Fruit fly (Drosophila melanogaster) whole organism, embryonic: ENCODE measurements around the gene Eig71Eg.
A peak's percentile ranks its signal among the peaks of the same experiment; 100 is the strongest.

Experiments
- Asciz ChIP-seq: fragments of 200-800 bp; sonication (Bioruptor generic); optimal IDR thresholded peaks from 2 replicates; lab custom pipeline; 2017; ENCODE audit warnings: missing biosample characterization, mild to moderate bottlenecking, missing genetic modification characterization, missing genetic modification reagents
- Blimp-1 ChIP-seq: fragments of 200-800 bp; sonication (Bioruptor generic); optimal IDR thresholded peaks from 3 replicates; lab custom pipeline; 2018; ENCODE audit warnings: missing biosample characterization, missing genetic modification characterization, mild to moderate bottlenecking, moderate library complexity, missing genetic modification reagents
- CG10209 ChIP-seq: fragments of 200-800 bp; sonication (Bioruptor generic); optimal IDR thresholded peaks from 3 replicates; lab custom pipeline; 2017; ENCODE audit warnings: missing biosample characterization, mild to moderate bottlenecking, missing genetic modification characterization, missing genetic modification reagents
- CG10654 ChIP-seq: fragments of 200-800 bp; sonication (Bioruptor generic); optimal IDR thresholded peaks from 2 replicates; lab custom pipeline; 2016; ENCODE audit warnings: missing biosample characterization, missing genetic modification characterization
- CG11085 ChIP-seq: fragments of 200-800 bp; sonication (Bioruptor generic); IDR thresholded peaks from 2 replicates; pipeline ENCODE4 v1.3.6; 2022; ENCODE audit warnings: missing biosample characterization, missing genetic modification characterization
- CG11247 ChIP-seq: fragments of 200-800 bp; sonication (Bioruptor generic); IDR thresholded peaks from 2 replicates; pipeline ENCODE4 v1.3.6; 2022; ENCODE audit warnings: missing biosample characterization, missing genetic modification characterization
- CG12299 ChIP-seq: fragments of 200-800 bp; sonication (Bioruptor generic); optimal IDR thresholded peaks from 2 replicates; lab custom pipeline; 2018; ENCODE audit warnings: missing biosample characterization, mild to moderate bottlenecking, missing genetic modification characterization
- CG13287 ChIP-seq: fragments of 200-800 bp; sonication (Bioruptor generic); IDR thresholded peaks from 2 replicates; pipeline ENCODE4 v1.3.6; 2022; ENCODE audit warnings: missing biosample characterization, missing genetic modification characterization; ENCODE audit not compliant: partially characterized antibody
- CG15479 ChIP-seq: fragments of 200-800 bp; sonication (Bioruptor generic); optimal IDR thresholded peaks from 3 replicates; lab custom pipeline; 2019; ENCODE audit warnings: missing biosample characterization, mild to moderate bottlenecking, missing genetic modification characterization, moderate library complexity
- CG2199 ChIP-seq: fragments of 200-800 bp; sonication (Bioruptor generic); IDR thresholded peaks from 3 replicates; pipeline ENCODE4 v1.3.6; 2022; ENCODE audit warnings: missing biosample characterization, missing genetic modification characterization
- CG2889 ChIP-seq: fragments of 200-800 bp; sonication (Bioruptor generic); IDR thresholded peaks from 3 replicates; pipeline ENCODE4 v1.3.6; 2022; ENCODE audit warnings: missing biosample characterization, missing genetic modification characterization
- CG32532 ChIP-seq: fragments of 200-800 bp; sonication (Bioruptor generic); IDR thresholded peaks from 2 replicates; pipeline ENCODE4 v1.3.6; 2022; ENCODE audit warnings: missing biosample characterization, missing genetic modification characterization
- CG3726 ChIP-seq: fragments of 200-800 bp; sonication (Bioruptor generic); IDR thresholded peaks from 3 replicates; pipeline ENCODE4, ENCODE4 v1.3.6; 2022; ENCODE audit warnings: missing biosample characterization, missing genetic modification characterization
- CG5180 ChIP-seq: fragments of 200-800 bp; sonication (Bioruptor generic); optimal IDR thresholded peaks from 3 replicates; lab custom pipeline; 2017; ENCODE audit warnings: missing biosample characterization, missing genetic modification characterization, mild to moderate bottlenecking, moderate library complexity, missing genetic modification reagents
- CG6854 ChIP-seq: fragments of 200-800 bp; sonication (Bioruptor generic); optimal IDR thresholded peaks from 3 replicates; lab custom pipeline; 2017; ENCODE audit warnings: missing biosample characterization, mild to moderate bottlenecking, missing genetic modification characterization
- CG7271 ChIP-seq: fragments of 200-800 bp; sonication (Bioruptor generic); optimal IDR thresholded peaks from 2 replicates; lab custom pipeline; 2018; ENCODE audit warnings: missing biosample characterization, mild to moderate bottlenecking, missing genetic modification characterization, moderate library complexity
- CG7357 ChIP-seq: fragments of 200-800 bp; sonication (Bioruptor generic); IDR thresholded peaks from 3 replicates; pipeline ENCODE4 v1.3.6; 2022; ENCODE audit warnings: missing biosample characterization, missing genetic modification characterization
- CG7928 ChIP-seq: fragments of 200-800 bp; sonication (Bioruptor generic); optimal IDR thresholded peaks from 2 replicates; lab custom pipeline; 2017; ENCODE audit warnings: missing biosample characterization, mild to moderate bottlenecking, missing genetic modification characterization
- Chrac-16 ChIP-seq: fragments of 200-800 bp; sonication (Bioruptor generic); optimal IDR thresholded peaks from 3 replicates; lab custom pipeline; 2016; ENCODE audit warnings: missing biosample characterization, missing genetic modification characterization
- Dek ChIP-seq: fragments of 200-800 bp; sonication (Bioruptor generic); optimal IDR thresholded peaks from 3 replicates; lab custom pipeline; 2019; ENCODE audit warnings: missing biosample characterization, mild to moderate bottlenecking, missing genetic modification characterization, moderate library complexity
- Drgx ChIP-seq: fragments of 200-800 bp; sonication (Bioruptor generic); IDR thresholded peaks from 2 replicates; pipeline ENCODE4 v1.3.6; 2022; ENCODE audit warnings: missing biosample characterization, missing genetic modification characterization
- E2f1 ChIP-seq: fragments of 200-800 bp; sonication (Bioruptor generic); IDR thresholded peaks from 2 replicates; pipeline ENCODE4 v1.3.6; 2022; ENCODE audit warnings: missing biosample characterization, missing genetic modification characterization
- Elba2 ChIP-seq: fragments of 200-800 bp; sonication (Bioruptor generic); optimal IDR thresholded peaks from 3 replicates; lab custom pipeline; 2016; ENCODE audit warnings: missing biosample characterization, missing genetic modification characterization
- HLH54F ChIP-seq: fragments of 200-800 bp; sonication (Bioruptor generic); optimal IDR thresholded peaks from 3 replicates; lab custom pipeline; 2016; ENCODE audit warnings: missing biosample characterization, missing genetic modification characterization
- MESR4 ChIP-seq: fragments of 200-800 bp; sonication (Bioruptor generic); optimal IDR thresholded peaks from 2 replicates; lab custom pipeline; 2018; ENCODE audit warnings: missing biosample characterization, mild to moderate bottlenecking, missing genetic modification characterization, moderate library complexity
- NFAT ChIP-seq: fragments of 200-800 bp; sonication (Bioruptor generic); IDR thresholded peaks from 2 replicates; pipeline ENCODE4 v1.3.6; 2022; ENCODE audit warnings: missing biosample characterization, missing genetic modification characterization
- Nf-YA ChIP-seq: fragments of 200-800 bp; sonication (Bioruptor generic); IDR thresholded peaks from 2 replicates; pipeline ENCODE4 v1.3.6; 2022; ENCODE audit warnings: missing biosample characterization, missing genetic modification characterization
- Ravus ChIP-seq: fragments of 200-800 bp; sonication (Bioruptor generic); IDR thresholded peaks from 2 replicates; pipeline ENCODE4 v1.3.6; 2022; ENCODE audit warnings: missing biosample characterization, missing genetic modification characterization
- Stat92E ChIP-seq, 3 experiments: fragments of >200 bp in 2 of 3; fragments of 200-800 bp in 1 of 3; sonication (Bioruptor generic) in 1 of 3; optimal IDR thresholded peaks; 2 replicates each; lab custom pipeline; 2017 to 2019; ENCODE audit warnings: missing biosample characterization in 3 of 3, missing genetic modification characterization in 3 of 3, mild to moderate bottlenecking in 1 of 3, moderate library complexity in 1 of 3
- al ChIP-seq: fragments of 200-800 bp; sonication (Bioruptor generic); IDR thresholded peaks from 2 replicates; pipeline ENCODE4 v1.3.6; 2022; ENCODE audit warnings: missing biosample characterization, missing genetic modification characterization
- ase ChIP-seq: fragments of 200-800 bp; sonication (Bioruptor generic); IDR thresholded peaks from 3 replicates; pipeline ENCODE4 v1.3.6; 2022; ENCODE audit warnings: missing biosample characterization, missing genetic modification characterization
- bab2 ChIP-seq: fragments of 200-800 bp; sonication (Bioruptor generic); optimal IDR thresholded peaks from 2 replicates; lab custom pipeline; 2016; ENCODE audit warnings: missing biosample characterization, missing genetic modification characterization
- bsh ChIP-seq, 2 experiments: fragments of 200-800 bp; sonication (Bioruptor generic); optimal IDR thresholded peaks; 2 replicates each; lab custom pipeline; 2017 to 2018; ENCODE audit warnings: mild to moderate bottlenecking in 2 of 2, missing biosample characterization in 2 of 2, missing genetic modification characterization in 2 of 2, moderate library complexity in 1 of 2
- crc ChIP-seq: fragments of 200-800 bp; sonication (Bioruptor generic); optimal IDR thresholded peaks from 2 replicates; lab custom pipeline; 2016; ENCODE audit warnings: missing biosample characterization, missing genetic modification characterization
- cwo ChIP-seq: fragments of 200-800 bp; sonication (Bioruptor generic); optimal IDR thresholded peaks from 3 replicates; lab custom pipeline; 2017; ENCODE audit warnings: missing biosample characterization, missing genetic modification characterization, mild to moderate bottlenecking, moderate library complexity, missing genetic modification reagents
- disco-r ChIP-seq: fragments of 200-800 bp; sonication (Bioruptor generic); optimal IDR thresholded peaks from 2 replicates; lab custom pipeline; 2016; ENCODE audit warnings: missing biosample characterization, missing genetic modification characterization
- fd3F ChIP-seq: fragments of 200-800 bp; sonication (Bioruptor generic); optimal IDR thresholded peaks from 2 replicates; lab custom pipeline; 2018; ENCODE audit warnings: missing biosample characterization, mild to moderate bottlenecking, missing genetic modification characterization, moderate library complexity
- fd96Cb ChIP-seq: fragments of 200-800 bp; sonication (Bioruptor generic); optimal IDR thresholded peaks from 2 replicates; lab custom pipeline; 2018; ENCODE audit warnings: missing biosample characterization, mild to moderate bottlenecking, missing genetic modification characterization, moderate library complexity
- gem ChIP-seq: fragments of 200-800 bp; sonication (Bioruptor generic); optimal IDR thresholded peaks from 2 replicates; lab custom pipeline; 2019; ENCODE audit warnings: missing biosample characterization, mild to moderate bottlenecking, missing genetic modification characterization, moderate library complexity
- h ChIP-seq: fragments of >200 bp; optimal IDR thresholded peaks from 2 replicates; lab custom pipeline; 2017
- hbn ChIP-seq: fragments of 200-800 bp; sonication (Bioruptor generic); IDR thresholded peaks from 2 replicates; pipeline ENCODE4 v1.3.6; 2022; ENCODE audit warnings: missing biosample characterization, missing genetic modification characterization; ENCODE audit not compliant: partially characterized antibody
- inv ChIP-seq: fragments of 200-800 bp; sonication (Bioruptor generic); IDR thresholded peaks from 2 replicates; pipeline ENCODE4 v1.3.6; 2022; ENCODE audit warnings: missing biosample characterization, missing genetic modification characterization; ENCODE audit not compliant: partially characterized antibody
- mld ChIP-seq: fragments of 200-800 bp; sonication (Bioruptor generic); IDR thresholded peaks from 3 replicates; pipeline ENCODE4 v1.3.6; 2022; ENCODE audit warnings: missing biosample characterization, missing genetic modification characterization; ENCODE audit not compliant: partially characterized antibody
- psq ChIP-seq: fragments of 200-800 bp; sonication (Bioruptor generic); optimal IDR thresholded peaks from 2 replicates; lab custom pipeline; 2017; ENCODE audit warnings: missing biosample characterization, missing genetic modification characterization
- pzg ChIP-seq: fragments of 200-800 bp; sonication (Bioruptor generic); optimal IDR thresholded peaks from 3 replicates; lab custom pipeline; 2018; ENCODE audit warnings: missing biosample characterization, mild to moderate bottlenecking, missing genetic modification characterization, moderate library complexity
- repo ChIP-seq: fragments of 200-800 bp; sonication (Bioruptor generic); optimal IDR thresholded peaks from 2 replicates; lab custom pipeline; 2016; ENCODE audit warnings: missing biosample characterization, missing genetic modification characterization
- sc ChIP-seq, 3 experiments: fragments of >200 bp in 2 of 3; fragments of 200-800 bp in 1 of 3; sonication (Bioruptor generic) in 1 of 3; optimal IDR thresholded peaks; 2 replicates in 2 of 3; 3 replicates in 1 of 3; lab custom pipeline; 2017; ENCODE audit warnings: mild to moderate bottlenecking in 1 of 3, missing biosample characterization in 1 of 3, missing genetic modification characterization in 1 of 3, missing genetic modification reagents in 1 of 3
- sens-2 ChIP-seq: fragments of 200-800 bp; sonication (Bioruptor generic); IDR thresholded peaks from 2 replicates; pipeline ENCODE4 v1.3.6; 2022; ENCODE audit warnings: missing biosample characterization, missing genetic modification characterization
- slbo ChIP-seq: fragments of 200-800 bp; sonication (Bioruptor generic); IDR thresholded peaks from 2 replicates; pipeline ENCODE4 v1.3.6; 2022; ENCODE audit warnings: missing biosample characterization, missing genetic modification characterization
- unc-4 ChIP-seq: fragments of 200-800 bp; sonication (Bioruptor generic); IDR thresholded peaks from 2 replicates; pipeline ENCODE4 v1.3.6; 2022; ENCODE audit warnings: missing biosample characterization, missing genetic modification characterization; ENCODE audit not compliant: partially characterized antibody
- wor ChIP-seq: fragments of 200-800 bp; sonication (Bioruptor generic); IDR thresholded peaks from 2 replicates; pipeline ENCODE4 v1.3.6; 2022; ENCODE audit warnings: missing biosample characterization, missing genetic modification characterization

Gene Eig71Eg

dm6 chr3L:15610109-15610508, 47.3 kb upstream of the Eig71Eg start, which contains the start of gene CG7650 (continued):
- TF ChIP-seq mld (GFP tag; lab: Robert Waterston, UW) (peak; percentile 74; the same call in 2 of the 3 replicates), NFAT (GFP tag; lab: Robert Waterston, UW) (no peak), CG12299 (tag; lab: Kevin White, UChicago) (no peak), CG6854 (GFP tag; lab: Kevin White, UChicago) (no peak), CG2199 (no peak), disco-r (GFP tag; lab: Kevin White, UChicago) (no peak), E2f1 (no peak), repo (GFP tag; lab: Kevin White, UChicago) (no peak), CG11085 (GFP tag; lab: Robert Waterston, UW) (no peak), CG2889 (GFP tag; lab: Robert Waterston, UW) (no peak), inv (peak; percentile 75), CG7357 (GFP tag; lab: Robert Waterston, UW) (no peak), al (GFP tag; lab: Robert Waterston, UW) (no peak), sc (optimal IDR thresholded peaks at IDR 0.05; lab: Kevin White, UChicago) (no peak), sc (GFP tag; optimal IDR thresholded peaks at IDR 0.05; lab: Kevin White, UChicago) (no peak), CG10654 (GFP tag; lab: Kevin White, UChicago) (no peak), CG13287 (GFP tag; lab: Robert Waterston, UW) (peak; percentile 97), CG7271 (tag; lab: Kevin White, UChicago) (no peak), CG5180 (GFP tag; lab: Kevin White, UChicago) (no peak), fd96Cb (tag; lab: Kevin White, UChicago) (no peak), bsh (GFP tag; optimal IDR thresholded peaks at IDR 0.05; lab: Kevin White, UChicago) (no peak), fd3F (no peak), Drgx (GFP tag; lab: Robert Waterston, UW) (no peak), wor (GFP tag; lab: Robert Waterston, UW) (no peak), Nf-YA (GFP tag; lab: Robert Waterston, UW) (no peak), CG3726 (GFP tag; lab: Robert Waterston, UW) (no peak), CG11247 (GFP tag; lab: Robert Waterston, UW) (no peak), bab2 (GFP tag; lab: Kevin White, UChicago) (no peak), Blimp-1 (GFP tag; lab: Kevin White, UChicago) (no peak), Asciz (no peak), Stat92E (GFP tag; optimal IDR thresholded peaks at IDR 0.05; lab: Kevin White, UChicago) (peak in 1 of 3 experiments; percentile 65), pzg (GFP tag; lab: Kevin White, UChicago) (peak; percentile 81), Elba2 (GFP tag; lab: Kevin White, UChicago) (no peak), Ravus (no peak), CG7928 (GFP tag; lab: Kevin White, UChicago) (no peak), ase (GFP tag; lab: Robert Waterston, UW) (no peak), psq (no peak), crc (GFP tag; lab: Kevin White, UChicago) (no peak), CG15479 (GFP tag; lab: Kevin White, UChicago) (no peak), slbo (GFP tag; lab: Robert Waterston, UW) (no peak), gem (tag; lab: Kevin White, UChicago) (no peak), h (no peak), sens-2 (GFP tag; lab: Robert Waterston, UW) (no peak), CG32532 (no peak), MESR4 (GFP tag; lab: Kevin White, UChicago) (peak; percentile 87), hbn (peak; percentile 97), unc-4 (GFP tag; lab: Robert Waterston, UW) (peak; percentile 94), Dek (no peak), cwo (GFP tag; lab: Kevin White, UChicago) (no peak), CG10209 (GFP tag; lab: Kevin White, UChicago) (no peak), HLH54F (GFP tag; lab: Kevin White, UChicago) (no peak), Chrac-16 (no peak)
